Fruit fly (Drosophila melanogaster): ENCODE data around the gene CG12099.

Gene CG12099

DNA sequence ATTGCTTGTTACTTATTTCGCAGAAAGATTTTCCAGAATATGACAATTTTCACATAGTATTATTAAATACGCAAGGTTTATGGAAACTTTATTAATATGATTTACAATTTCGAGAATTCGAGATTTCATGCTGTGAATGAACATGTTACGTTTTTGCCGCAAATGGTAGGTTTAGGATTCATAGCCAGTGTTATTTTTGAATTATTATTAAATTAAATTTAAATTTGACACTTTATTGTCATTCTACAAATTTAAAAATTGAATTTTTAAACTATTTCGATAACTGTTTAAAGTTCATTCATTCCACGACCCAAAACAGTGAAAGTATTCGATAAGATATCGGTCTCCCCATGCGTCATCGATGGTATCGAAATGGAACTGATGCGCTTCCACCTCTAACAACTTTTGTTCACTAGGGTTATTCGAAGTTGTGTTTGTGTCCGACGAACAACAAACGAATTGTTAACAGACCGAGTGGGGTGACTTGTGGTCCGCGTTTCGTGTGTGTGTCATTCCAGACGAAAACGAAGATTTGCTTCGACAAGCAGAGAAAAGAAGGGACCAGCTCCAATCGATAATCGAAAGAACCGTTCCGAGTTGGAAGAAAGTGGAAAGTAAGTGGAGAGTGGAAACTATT lies 12.5 kb downstream of the CG12099 start, which contains the start of the genes CG32313 and Pcyt1 (continued):
- no peak for TF ChIP-seq Eip74EF (GFP tag; optimal IDR thresholded peaks at IDR 0.05)
- peak; percentile 85 for TF ChIP-seq Dll (GFP tag; IDR thresholded peaks at IDR 0.05; ENCODE audit: partially characterized antibody)
- TF ChIP-seq eyg (GFP tag; optimal IDR thresholded peaks at IDR 0.05), result no peak
- no peak for TF ChIP-seq crol (GFP tag; IDR thresholded peaks at IDR 0.05)
- no peak for TF ChIP-seq en (GFP tag; optimal IDR thresholded peaks at IDR 0.05)
- TF ChIP-seq CG15696 (tag; optimal IDR thresholded peaks at IDR 0.05), result no peak
- no peak for TF ChIP-seq CG18764 (GFP tag; optimal IDR thresholded peaks at IDR 0.05)
- TF ChIP-seq unc-4 (GFP tag; IDR thresholded peaks at IDR 0.05; ENCODE audit: partially characterized antibody), result peak; percentile 87
- no peak for TF ChIP-seq CG10366 (GFP tag; IDR thresholded peaks at IDR 0.05)
- TF ChIP-seq Tbp (GFP tag; optimal IDR thresholded peaks at IDR 0.05), result no peak
- no peak for TF ChIP-seq CG2889 (GFP tag; IDR thresholded peaks at IDR 0.05)
- no peak for TF ChIP-seq E2f1 (GFP tag; IDR thresholded peaks at IDR 0.05)
- TF ChIP-seq danr (GFP tag; IDR thresholded peaks at IDR 0.05), result no peak
- TF ChIP-seq CG7271 (tag; optimal IDR thresholded peaks at IDR 0.05), result no peak
- no peak for TF ChIP-seq Nf-YB (GFP tag; optimal IDR thresholded peaks at IDR 0.05)
- no peak for TF ChIP-seq CG10959 (GFP tag; IDR thresholded peaks at IDR 0.05)
- TF ChIP-seq sens-2 (GFP tag; IDR thresholded peaks at IDR 0.05), result no peak
- no peak for TF ChIP-seq peb (GFP tag; IDR thresholded peaks at IDR 0.05)
- TF ChIP-seq Optix (GFP tag; IDR thresholded peaks at IDR 0.05), result no peak
- no peak for TF ChIP-seq ap (GFP tag; IDR thresholded peaks at IDR 0.05)
- TF ChIP-seq CG10462 (GFP tag; optimal IDR thresholded peaks at IDR 0.05), result no peak
- no peak for TF ChIP-seq CG7372 (GFP tag; IDR thresholded peaks at IDR 0.05)
- TF ChIP-seq aop (GFP tag; IDR thresholded peaks at IDR 0.05), result no peak
- no peak for TF ChIP-seq CG14965 (GFP tag; optimal IDR thresholded peaks at IDR 0.05; ENCODE audit: borderline replicate concordance)
- TF ChIP-seq NfI (GFP tag; optimal IDR thresholded peaks at IDR 0.05), result peak; percentile 20
- TF ChIP-seq slou (GFP tag; optimal IDR thresholded peaks at IDR 0.05), result no peak
- TF ChIP-seq CG10543 (GFP tag; optimal IDR thresholded peaks at IDR 0.05), result peak; percentile 44
- TF ChIP-seq klu (GFP tag; IDR thresholded peaks at IDR 0.05), result no peak
- peak; percentile 65 for TF ChIP-seq CG8924 (tag; optimal IDR thresholded peaks at IDR 0.05)
- TF ChIP-seq BtbVII (GFP tag; optimal IDR thresholded peaks at IDR 0.05), result peak; percentile 0
- no peak for TF ChIP-seq CG7357 (GFP tag; IDR thresholded peaks at IDR 0.05)
- TF ChIP-seq CG6272 (GFP tag; IDR thresholded peaks at IDR 0.05), result no peak
- TF ChIP-seq Meics (GFP tag; optimal IDR thresholded peaks at IDR 0.05), result no peak
- no peak for TF ChIP-seq CG30431 (GFP tag; optimal IDR thresholded peaks at IDR 0.05)
- peak; percentile 77 for TF ChIP-seq zen2 (GFP tag; IDR thresholded peaks at IDR 0.05; ENCODE audit: partially characterized antibody)
- peak; percentile 94 for TF ChIP-seq bbx (GFP tag; IDR thresholded peaks at IDR 0.05; ENCODE audit: partially characterized antibody)
- no peak for TF ChIP-seq oc (tag; optimal IDR thresholded peaks at IDR 0.05)
- no peak for TF ChIP-seq H15 (GFP tag; IDR thresholded peaks at IDR 0.05)
- peak; percentile 94 for TF ChIP-seq chinmo (GFP tag; IDR thresholded peaks at IDR 0.05; ENCODE audit: partially characterized antibody)
- no peak for TF ChIP-seq CG17612 (GFP tag; IDR thresholded peaks at IDR 0.05)
- no peak for TF ChIP-seq Trl (optimal IDR thresholded peaks at IDR 0.05)
- no peak for TF ChIP-seq Trl (GFP tag; optimal IDR thresholded peaks at IDR 0.05)
- no peak for TF ChIP-seq CG9609 (GFP tag; optimal IDR thresholded peaks at IDR 0.05)
- no peak for TF ChIP-seq eve (GFP tag; optimal IDR thresholded peaks at IDR 0.05)
- TF ChIP-seq Adf1 (GFP tag; IDR thresholded peaks at IDR 0.05), result no peak
- TF ChIP-seq gsb-n (tag; optimal IDR thresholded peaks at IDR 0.05), result peak; percentile 11
- TF ChIP-seq zf30C (GFP tag; optimal IDR thresholded peaks at IDR 0.05), result no peak
- TF ChIP-seq Hey (tag; optimal IDR thresholded peaks at IDR 0.05), result no peak
- TF ChIP-seq CG7556 (GFP tag; optimal IDR thresholded peaks at IDR 0.05), result no peak
- TF ChIP-seq CG4328 (GFP tag; optimal IDR thresholded peaks at IDR 0.05), result no peak
- peak; percentile 61; the same call in 2 of the 3 replicates for TF ChIP-seq CG34422 (GFP tag; IDR thresholded peaks at IDR 0.05)
